Fruit fly (Drosophila melanogaster): ENCODE data around the gene robl37BC.

robl37BC gene

DNA sequence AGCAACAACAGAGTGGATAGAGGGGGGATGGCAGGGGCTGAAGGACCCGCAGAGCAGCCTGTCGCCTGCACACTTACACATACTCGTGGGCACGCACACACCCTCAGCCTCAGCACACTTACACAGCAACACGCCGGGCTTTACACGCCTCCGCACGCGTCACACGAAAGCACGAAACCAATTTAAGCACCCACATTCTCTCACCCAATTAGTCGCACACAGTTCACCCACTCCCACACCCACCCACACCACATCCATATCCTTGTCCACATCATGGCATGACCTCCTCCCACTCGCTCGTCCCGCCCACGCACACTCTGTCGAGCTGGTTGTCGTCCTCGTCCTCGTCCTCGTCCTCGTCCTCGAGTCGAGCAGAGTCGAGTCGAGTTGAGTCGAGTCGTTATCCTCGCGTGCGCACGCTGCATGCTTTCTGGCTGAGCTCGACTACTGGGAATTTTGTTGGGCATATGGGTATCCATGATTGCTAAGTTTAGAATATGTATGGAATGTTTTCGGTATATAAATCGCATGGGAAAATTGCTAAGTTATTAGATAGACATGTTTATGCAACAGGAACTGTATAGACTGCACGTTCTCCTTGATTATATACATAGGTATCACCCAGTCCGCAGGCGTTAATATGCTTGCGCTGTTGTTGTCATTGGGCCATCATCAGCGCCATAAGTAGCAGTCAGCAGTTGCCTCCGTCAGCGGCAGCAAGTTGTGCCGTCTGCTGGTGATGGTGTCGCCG, 1.4 kb downstream of the robl37BC start (continued):
- peak; percentile 59; the same call in 2 of the 3 replicates for TF ChIP-seq CG11560 (tag; IDR thresholded peaks at IDR 0.05)
- no peak for TF ChIP-seq h (optimal IDR thresholded peaks at IDR 0.05)
- TF ChIP-seq CG10321 (GFP tag; IDR thresholded peaks at IDR 0.05): peak; percentile 21; the same call in 1 of the 2 replicates
- peak; percentile 49 for TF ChIP-seq CG4617 (GFP tag; optimal IDR thresholded peaks at IDR 0.05; ENCODE audit: borderline replicate concordance)
- TF ChIP-seq CG6689 (GFP tag; IDR thresholded peaks at IDR 0.05): peak; percentile 85
- no peak for TF ChIP-seq D (optimal IDR thresholded peaks at IDR 0.05)
- peak; percentile 70 for TF ChIP-seq D (GFP tag; optimal IDR thresholded peaks at IDR 0.05)
- TF ChIP-seq Camta (GFP tag; optimal IDR thresholded peaks at IDR 0.05): peak; percentile 67
- peak; percentile 81 for TF ChIP-seq scrt (GFP tag; optimal IDR thresholded peaks at IDR 0.05)
- TF ChIP-seq ara (GFP tag; IDR thresholded peaks at IDR 0.05): peak; percentile 80
- TF ChIP-seq unc-4 (GFP tag; IDR thresholded peaks at IDR 0.05; ENCODE audit: partially characterized antibody): no peak
- peak; percentile 84 for TF ChIP-seq Gug (GFP tag; IDR thresholded peaks at IDR 0.05)
- peak; percentile 82 for TF ChIP-seq Dip3 (GFP tag; optimal IDR thresholded peaks at IDR 0.05)
- TF ChIP-seq CG10274 (GFP tag; optimal IDR thresholded peaks at IDR 0.05): peak; percentile 45
- peak; percentile 33 for TF ChIP-seq MTF-1 (GFP tag; optimal IDR thresholded peaks at IDR 0.05; ENCODE audit: borderline replicate concordance)
- peak; percentile 91 for TF ChIP-seq CG7556 (GFP tag; optimal IDR thresholded peaks at IDR 0.05)
- peak; percentile 70 for TF ChIP-seq CG31224 (GFP tag; IDR thresholded peaks at IDR 0.05)
- TF ChIP-seq CG12104 (GFP tag; optimal IDR thresholded peaks at IDR 0.05): peak; percentile 18
- TF ChIP-seq CG10366 (GFP tag; IDR thresholded peaks at IDR 0.05): peak; percentile 88
- TF ChIP-seq CG3838 (GFP tag; optimal IDR thresholded peaks at IDR 0.05): no peak
- TF ChIP-seq mirr (GFP tag; optimal IDR thresholded peaks at IDR 0.05): peak; percentile 88
- TF ChIP-seq fd64A (GFP tag; optimal IDR thresholded peaks at IDR 0.05): peak; percentile 22
- TF ChIP-seq HmgD (GFP tag; optimal IDR thresholded peaks at IDR 0.05): peak; percentile 59
- peak; percentile 56 for TF ChIP-seq Mad (GFP tag; optimal IDR thresholded peaks at IDR 0.05)
- TF ChIP-seq CG14860 (GFP tag; IDR thresholded peaks at IDR 0.05; ENCODE audit: partially characterized antibody): no peak
- TF ChIP-seq grn (GFP tag; optimal IDR thresholded peaks at IDR 0.05): peak; percentile 7
- peak; percentile 28 for TF ChIP-seq Jarid2 (GFP tag; optimal IDR thresholded peaks at IDR 0.05)
- TF ChIP-seq HLH54F (GFP tag; optimal IDR thresholded peaks at IDR 0.05): peak; percentile 79
- peak; percentile 61 for TF ChIP-seq Atf3 (GFP tag; optimal IDR thresholded peaks at IDR 0.05)
- TF ChIP-seq CG17359 (tag; optimal IDR thresholded peaks at IDR 0.05): peak; percentile 82
- peak; percentile 68 for TF ChIP-seq Abd-B (GFP tag; optimal IDR thresholded peaks at IDR 0.05)
- peak; percentile 78 for TF ChIP-seq Bdp1 (GFP tag; optimal IDR thresholded peaks at IDR 0.05)
- TF ChIP-seq fd96Cb (tag; optimal IDR thresholded peaks at IDR 0.05): peak; percentile 75
- TF ChIP-seq dysf (GFP tag; IDR thresholded peaks at IDR 0.05): peak; percentile 91
- TF ChIP-seq Hr51 (GFP tag; optimal IDR thresholded peaks at IDR 0.05): peak; percentile 81 to 85
- peak; percentile 93 for TF ChIP-seq slbo (GFP tag; IDR thresholded peaks at IDR 0.05)
- peak; percentile 80 for TF ChIP-seq PHDP (tag; optimal IDR thresholded peaks at IDR 0.05)
- TF ChIP-seq Sry-β (GFP tag; optimal IDR thresholded peaks at IDR 0.05): no peak
- TF ChIP-seq Sox100B (GFP tag; optimal IDR thresholded peaks at IDR 0.05): peak; percentile 66
- peak; percentile 3 for TF ChIP-seq CG10462 (GFP tag; optimal IDR thresholded peaks at IDR 0.05)
- peak; percentile 63; the same call in 1 of the 2 replicates for TF ChIP-seq bowl (GFP tag; IDR thresholded peaks at IDR 0.05)
- peak; percentile 81 for TF ChIP-seq CG11504 (tag; optimal IDR thresholded peaks at IDR 0.05)
- peak; percentile 83 for TF ChIP-seq Ada2b (GFP tag; IDR thresholded peaks at IDR 0.05)
- TF ChIP-seq CG14667 (GFP tag; IDR thresholded peaks at IDR 0.05): peak; percentile 69
- peak; percentile 69 for TF ChIP-seq CG17568 (GFP tag; optimal IDR thresholded peaks at IDR 0.05)
- no peak for TF ChIP-seq tna (GFP tag; IDR thresholded peaks at IDR 0.05; ENCODE audit: partially characterized antibody)
- peak; percentile 69 for TF ChIP-seq CG13296 (GFP tag; optimal IDR thresholded peaks at IDR 0.05)
- peak; percentile 15 for TF ChIP-seq btn (GFP tag; optimal IDR thresholded peaks at IDR 0.05)
- TF ChIP-seq sr (GFP tag; IDR thresholded peaks at IDR 0.05): no peak

Data from whole organism, embryonic.